Worm (Caenorhabditis elegans): ENCODE results near the gene mrpl-12.
A peak's percentile ranks its signal among the peaks of the same experiment; 100 is the strongest.

The mrpl-12 gene

DNA sequence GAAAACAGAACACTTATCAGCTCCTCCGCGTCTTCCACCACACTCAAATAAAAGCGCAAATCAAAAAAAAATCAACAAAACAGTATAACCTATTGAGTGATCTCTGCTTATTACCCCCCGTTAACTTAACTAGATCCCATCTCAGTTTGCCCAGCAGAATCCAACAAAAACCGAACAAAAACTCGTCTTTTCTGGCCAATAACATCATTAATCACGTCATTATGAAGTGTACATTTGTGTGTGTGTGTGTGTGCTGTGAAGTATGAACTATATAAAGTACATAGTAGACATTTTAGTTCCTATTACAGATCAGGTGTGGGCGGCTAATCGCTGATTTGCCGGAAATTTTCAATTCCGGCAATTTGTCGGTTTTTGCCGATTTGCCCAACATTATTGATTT, 10.5 kb downstream of the mrpl-12 start:
- TF ChIP-seq chd-7 (tag; optimal IDR thresholded peaks at IDR 0.05) = no peak
- peak in 1 of 2 experiments; percentile 14 for TF ChIP-seq let-607 (tag; optimal IDR thresholded peaks at IDR 0.05)

DNA sequence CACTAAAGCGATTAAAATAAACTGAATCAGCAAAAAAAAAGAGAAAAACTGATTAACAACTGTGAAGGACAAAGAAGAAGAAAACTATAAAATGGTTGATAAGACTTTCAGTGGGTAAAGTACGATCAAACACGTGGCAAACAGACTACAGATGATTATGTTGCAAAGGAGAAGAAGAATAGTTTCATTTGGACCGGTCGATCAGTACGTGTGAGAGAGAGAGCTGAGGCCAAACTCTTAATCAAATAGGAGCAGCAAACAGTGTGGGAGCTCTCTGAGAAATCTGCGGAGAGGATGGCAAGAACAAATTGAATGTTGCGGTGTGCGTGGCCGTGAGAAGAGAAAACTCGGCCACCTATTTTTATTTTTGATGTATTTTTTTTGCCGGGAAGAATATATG, 11.5 kb downstream of the mrpl-12 start:
- TF ChIP-seq snpc-1.1 (tag; optimal IDR thresholded peaks at IDR 0.05; ENCODE audit: insufficient read depth) = no peak
- peak; percentile 32 for TF ChIP-seq nhr-80 (tag; optimal IDR thresholded peaks at IDR 0.05)
- TF ChIP-seq ama-1 (optimal IDR thresholded peaks at IDR 0.05) = peak; percentile 52
- TF ChIP-seq ama-1 (GFP tag; optimal IDR thresholded peaks at IDR 0.05) = no peak
- TF ChIP-seq nfyb-1 (GFP tag; IDR thresholded peaks at IDR 0.05) = peak; percentile 24
- TF ChIP-seq atf-7 (tag; optimal IDR thresholded peaks at IDR 0.05) = peak; percentile 18
- peak; percentile 26; the same call in 1 of the 2 replicates for TF ChIP-seq lin-26 (GFP tag; IDR thresholded peaks at IDR 0.05)
- TF ChIP-seq chd-7 (tag; optimal IDR thresholded peaks at IDR 0.05) = peak; percentile 38
- TF ChIP-seq mcd-1 (GFP tag; IDR thresholded peaks at IDR 0.05) = 0 out of 2 replicates have a peak, but pooled peaks have one; percentile 20
- TF ChIP-seq lin-40 (tag; optimal IDR thresholded peaks at IDR 0.05) = peak; percentile 11
- no peak for TF ChIP-seq ztf-25 (GFP tag; IDR thresholded peaks at IDR 0.05)
- TF ChIP-seq ztf-26 (tag; optimal IDR thresholded peaks at IDR 0.05) = peak; percentile 23
- no peak for TF ChIP-seq gei-17 (GFP tag; optimal IDR thresholded peaks at IDR 0.05)
- TF ChIP-seq cebp-2 (GFP tag; IDR thresholded peaks at IDR 0.05) = 0 out of 2 replicates have a peak, but pooled peaks have one; percentile 66
- TF ChIP-seq ztf-28 (GFP tag; IDR thresholded peaks at IDR 0.05) = no peak
- TF ChIP-seq ekl-4 (GFP tag; IDR thresholded peaks at IDR 0.05) = 0 out of 2 replicates have a peak, but pooled peaks have one; percentile 22
- 0 out of 2 replicates have a peak, but pooled peaks have one; percentile 40 for TF ChIP-seq zfh-2 (GFP tag; conservative IDR thresholded peaks at IDR 0.05)
- TF ChIP-seq pbrm-1 (GFP tag; IDR thresholded peaks at IDR 0.05) = 0 out of 2 replicates have a peak, but pooled peaks have one; percentile 9

DNA sequence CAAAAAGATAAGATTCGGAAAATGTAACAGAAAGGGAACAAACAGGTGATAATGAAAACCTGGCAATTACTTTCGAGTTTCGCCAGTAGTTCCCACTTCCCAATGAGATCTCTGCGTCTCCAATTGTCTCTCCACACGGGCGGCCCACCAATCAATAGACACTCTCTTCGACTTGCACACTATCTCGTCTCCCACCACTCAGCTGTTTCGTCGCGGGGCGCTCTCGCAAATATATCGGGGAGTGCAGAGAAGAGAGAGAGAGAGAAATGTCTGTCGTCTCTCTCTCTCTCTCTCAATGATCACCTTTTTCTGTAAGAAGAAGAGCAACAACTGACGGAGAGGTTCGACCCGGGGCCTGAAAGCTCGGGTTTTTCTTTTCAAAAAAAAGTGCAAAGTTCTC, 12.6 kb downstream of the mrpl-12 start:
- TF ChIP-seq rec-8 (tag; optimal IDR thresholded peaks at IDR 0.05) (no peak), let-526 (GFP tag; IDR thresholded peaks at IDR 0.05) (no peak), hmg-1.2 (GFP tag; IDR thresholded peaks at IDR 0.05) (peak; percentile 92), F57A8.1 (GFP tag; optimal IDR thresholded peaks at IDR 0.05) (no peak), F55B11.4 (tag; optimal IDR thresholded peaks at IDR 0.05; ENCODE audit: borderline replicate concordance, insufficient read depth) (no peak), F23B12.7 (tag; optimal IDR thresholded peaks at IDR 0.05; ENCODE audit: insufficient read depth) (no peak), F22D6.2 (tag; optimal IDR thresholded peaks at IDR 0.05) (no peak), atf-7 (tag; optimal IDR thresholded peaks at IDR 0.05) (peak; percentile 80), B0336.3 (GFP tag; IDR thresholded peaks at IDR 0.05) (peak; percentile 81), chd-7 (tag; optimal IDR thresholded peaks at IDR 0.05) (peak; percentile 83), xnd-1 (tag; optimal IDR thresholded peaks at IDR 0.05) (no peak), ztf-3 (GFP tag; optimal IDR thresholded peaks at IDR 0.05) (no peak), hlh-26 (GFP tag; conservative IDR thresholded peaks at IDR 0.05) (no peak), pha-4 (tag; optimal IDR thresholded peaks at IDR 0.05) (no peak), C17E4.6 (GFP tag; IDR thresholded peaks at IDR 0.05) (no peak), unc-130 (GFP tag; optimal IDR thresholded peaks at IDR 0.05) (no peak), ztf-26 (tag; optimal IDR thresholded peaks at IDR 0.05) (peak; percentile 59), sea-2 (GFP tag; IDR thresholded peaks at IDR 0.05) (no peak), ztf-28 (GFP tag; IDR thresholded peaks at IDR 0.05) (no peak), aptf-3 (GFP tag; IDR thresholded peaks at IDR 0.05) (no peak), ceh-79 (tag; optimal IDR thresholded peaks at IDR 0.05) (no peak), lag-1 (GFP tag; IDR thresholded peaks at IDR 0.05) (no peak), ama-1 (optimal IDR thresholded peaks at IDR 0.05) (no peak), ama-1 (GFP tag; optimal IDR thresholded peaks at IDR 0.05) (no peak), ceh-100 (GFP tag; IDR thresholded peaks at IDR 0.05) (0 out of 2 replicates have a peak, but pooled peaks have one; percentile 32), Y53G8AR.9 (GFP tag; conservative IDR thresholded peaks at IDR 0.05) (no peak), lin-54 (GFP tag; optimal IDR thresholded peaks at IDR 0.05) (peak; percentile 62), F10E7.11 (tag; optimal IDR thresholded peaks at IDR 0.05) (no peak), egl-44 (GFP tag; IDR thresholded peaks at IDR 0.05) (peak; percentile 59; the same call in 1 of the 2 replicates), cebp-2 (GFP tag; IDR thresholded peaks at IDR 0.05) (no peak), lin-40 (tag; optimal IDR thresholded peaks at IDR 0.05) (peak; percentile 79), akir-1 (GFP tag; optimal IDR thresholded peaks at IDR 0.05) (no peak), dpl-1 (GFP tag; optimal IDR thresholded peaks at IDR 0.05) (no peak)
